Fruit fly (Drosophila melanogaster) whole organism, embryonic: ENCODE data around the gene Atx-1.

ENCODE experiments used
- Asciz ChIP-seq: fragments of 200-800 bp; sonication (Bioruptor generic); optimal IDR thresholded peaks from 2 replicates; lab custom pipeline; 2017; ENCODE audit warnings: missing biosample characterization, mild to moderate bottlenecking, missing genetic modification characterization, missing genetic modification reagents
- Atf3 ChIP-seq: fragments of 200-800 bp; sonication (Bioruptor generic); optimal IDR thresholded peaks from 3 replicates; lab custom pipeline; 2016; ENCODE audit warnings: missing biosample characterization, missing genetic modification characterization
- B-H2 ChIP-seq: fragments of 200-800 bp; sonication (Bioruptor generic); optimal IDR thresholded peaks from 2 replicates; lab custom pipeline; 2018; ENCODE audit warnings: missing biosample characterization, mild to moderate bottlenecking, missing genetic modification characterization
- CG10209 ChIP-seq: fragments of 200-800 bp; sonication (Bioruptor generic); optimal IDR thresholded peaks from 3 replicates; lab custom pipeline; 2017; ENCODE audit warnings: missing biosample characterization, mild to moderate bottlenecking, missing genetic modification characterization, missing genetic modification reagents
- CG10321 ChIP-seq: fragments of 200-800 bp; sonication (Bioruptor generic); IDR thresholded peaks from 2 replicates; pipeline ENCODE4 v1.3.6; 2022; ENCODE audit warnings: missing biosample characterization, missing genetic modification characterization
- CG11723 ChIP-seq: fragments of 200-800 bp; sonication (Bioruptor generic); optimal IDR thresholded peaks from 2 replicates; lab custom pipeline; 2017; ENCODE audit warnings: missing biosample characterization, mild to moderate bottlenecking, missing genetic modification characterization
- CG13775 ChIP-seq: fragments of 200-800 bp; sonication (Bioruptor generic); optimal IDR thresholded peaks from 3 replicates; lab custom pipeline; 2017; ENCODE audit warnings: missing biosample characterization, mild to moderate bottlenecking, missing genetic modification characterization
- CG16863 ChIP-seq: fragments of 200-800 bp; sonication (Bioruptor generic); optimal IDR thresholded peaks from 3 replicates; lab custom pipeline; 2016; ENCODE audit warnings: missing biosample characterization, missing genetic modification characterization
- CG17361 ChIP-seq: fragments of 200-800 bp; sonication (Bioruptor generic); IDR thresholded peaks from 3 replicates; pipeline ENCODE4 v1.3.6; 2022; ENCODE audit warnings: missing biosample characterization, missing genetic modification characterization
- CG2120 ChIP-seq: fragments of 200-800 bp; sonication (Bioruptor generic); optimal IDR thresholded peaks from 3 replicates; lab custom pipeline; 2016; ENCODE audit warnings: missing biosample characterization, missing genetic modification characterization
- CG3163 ChIP-seq: fragments of 200-800 bp; sonication (Bioruptor generic); optimal IDR thresholded peaks from 3 replicates; lab custom pipeline; 2016; ENCODE audit warnings: missing biosample characterization, missing genetic modification characterization
- CG33213 ChIP-seq: fragments of 200-800 bp; sonication (Bioruptor generic); optimal IDR thresholded peaks from 3 replicates; lab custom pipeline; 2016; ENCODE audit warnings: missing biosample characterization, missing genetic modification characterization
- CG5245 ChIP-seq: fragments of 200-800 bp; sonication (Bioruptor generic); optimal IDR thresholded peaks from 3 replicates; lab custom pipeline; 2016; ENCODE audit warnings: missing biosample characterization, missing genetic modification characterization
- CG6254 ChIP-seq: fragments of 200-800 bp; sonication (Bioruptor generic); optimal IDR thresholded peaks from 3 replicates; lab custom pipeline; 2017; ENCODE audit warnings: mild to moderate bottlenecking, missing biosample characterization, missing genetic modification reagents, missing genetic modification characterization
- CG6654 ChIP-seq: fragments of 200-800 bp; sonication (Bioruptor generic); optimal IDR thresholded peaks from 2 replicates; lab custom pipeline; 2017; ENCODE audit warnings: missing biosample characterization, mild to moderate bottlenecking, missing genetic modification characterization
- CG7357 ChIP-seq: fragments of 200-800 bp; sonication (Bioruptor generic); IDR thresholded peaks from 3 replicates; pipeline ENCODE4 v1.3.6; 2022; ENCODE audit warnings: missing biosample characterization, missing genetic modification characterization
- CG7928 ChIP-seq: fragments of 200-800 bp; sonication (Bioruptor generic); optimal IDR thresholded peaks from 2 replicates; lab custom pipeline; 2017; ENCODE audit warnings: missing biosample characterization, mild to moderate bottlenecking, missing genetic modification characterization
- D19B ChIP-seq: fragments of 200-800 bp; sonication (Bioruptor generic); optimal IDR thresholded peaks from 2 replicates; lab custom pipeline; 2017; ENCODE audit warnings: missing biosample characterization, mild to moderate bottlenecking, missing genetic modification characterization
- Hr78 ChIP-seq, 2 experiments: fragments of 200-800 bp in 1 of 2; fragments of >200 bp in 1 of 2; sonication (Bioruptor generic) in 1 of 2; optimal IDR thresholded peaks; 2 replicates each; lab custom pipeline; 2017 to 2019; ENCODE audit warnings: missing biosample characterization in 2 of 2, missing genetic modification characterization in 2 of 2, mild to moderate bottlenecking in 1 of 2, moderate library complexity in 1 of 2
- MESR4 ChIP-seq: fragments of 200-800 bp; sonication (Bioruptor generic); optimal IDR thresholded peaks from 2 replicates; lab custom pipeline; 2018; ENCODE audit warnings: missing biosample characterization, mild to moderate bottlenecking, missing genetic modification characterization, moderate library complexity
- NFAT ChIP-seq: fragments of 200-800 bp; sonication (Bioruptor generic); IDR thresholded peaks from 2 replicates; pipeline ENCODE4 v1.3.6; 2022; ENCODE audit warnings: missing biosample characterization, missing genetic modification characterization
- Rx ChIP-seq: fragments of 200-800 bp; sonication (Bioruptor generic); IDR thresholded peaks from 2 replicates; pipeline ENCODE4 v1.3.6; 2022; ENCODE audit warnings: missing biosample characterization, missing genetic modification characterization
- Scr ChIP-seq: fragments of 200-800 bp; sonication (Bioruptor generic); IDR thresholded peaks from 2 replicates; pipeline ENCODE4 v1.3.6; 2022; ENCODE audit warnings: missing biosample characterization, missing genetic modification characterization; ENCODE audit not compliant: partially characterized antibody
- Trl ChIP-seq, 3 experiments: fragments of >200 bp in 2 of 3; fragments of 200-800 bp in 1 of 3; sonication (Bioruptor generic) in 1 of 3; optimal IDR thresholded peaks; 2 replicates in 1 of 3; 3 replicates in 2 of 3; lab custom pipeline; 2016 to 2017; ENCODE audit warnings: missing biosample characterization in 1 of 3, missing genetic modification characterization in 1 of 3
- Vsx1 ChIP-seq: fragments of 200-800 bp; sonication (Bioruptor generic); optimal IDR thresholded peaks from 2 replicates; lab custom pipeline; 2017; ENCODE audit warnings: missing biosample characterization, mild to moderate bottlenecking, missing genetic modification characterization, missing genetic modification reagents
- al ChIP-seq: fragments of 200-800 bp; sonication (Bioruptor generic); IDR thresholded peaks from 2 replicates; pipeline ENCODE4 v1.3.6; 2022; ENCODE audit warnings: missing biosample characterization, missing genetic modification characterization
- bbx ChIP-seq: fragments of 200-800 bp; sonication (Bioruptor generic); IDR thresholded peaks from 2 replicates; pipeline ENCODE4 v1.3.6; 2022; ENCODE audit warnings: missing biosample characterization, missing genetic modification characterization; ENCODE audit not compliant: partially characterized antibody
- cas ChIP-seq: fragments of 200-800 bp; sonication (Bioruptor generic); IDR thresholded peaks from 2 replicates; pipeline ENCODE4 v1.3.6; 2022; ENCODE audit warnings: missing biosample characterization, missing genetic modification characterization
- chm ChIP-seq: fragments of 200-800 bp; sonication (Bioruptor generic); IDR thresholded peaks from 2 replicates; pipeline ENCODE4 v1.3.6; 2022; ENCODE audit warnings: missing biosample characterization, missing genetic modification characterization
- dati ChIP-seq: fragments of 200-800 bp; sonication (Bioruptor generic); IDR thresholded peaks from 2 replicates; pipeline ENCODE4 v1.3.6; 2022; ENCODE audit warnings: missing biosample characterization, missing genetic modification characterization
- dimm ChIP-seq: fragments of 200-800 bp; sonication (Bioruptor generic); IDR thresholded peaks from 2 replicates; pipeline ENCODE4 v1.3.6; 2022; ENCODE audit warnings: missing biosample characterization, missing genetic modification characterization
- disco-r ChIP-seq: fragments of 200-800 bp; sonication (Bioruptor generic); optimal IDR thresholded peaks from 2 replicates; lab custom pipeline; 2016; ENCODE audit warnings: missing biosample characterization, missing genetic modification characterization
- dm ChIP-seq: fragments of 200-800 bp; sonication (Bioruptor generic); optimal IDR thresholded peaks from 3 replicates; lab custom pipeline; 2016; ENCODE audit warnings: missing biosample characterization, missing genetic modification characterization
- dmrt99B ChIP-seq: fragments of 200-800 bp; sonication (Bioruptor generic); optimal IDR thresholded peaks from 2 replicates; lab custom pipeline; 2018; ENCODE audit warnings: missing biosample characterization, mild to moderate bottlenecking, missing genetic modification characterization, moderate library complexity
- esg ChIP-seq: fragments of 200-800 bp; sonication (Bioruptor generic); conservative IDR thresholded peaks from 2 replicates; pipeline ENCODE4 v1.3.6; 2022; ENCODE audit warnings: missing biosample characterization, missing genetic modification characterization
- exex ChIP-seq: fragments of 200-800 bp; sonication (Bioruptor generic); optimal IDR thresholded peaks from 4 replicates; lab custom pipeline; 2018; ENCODE audit warnings: missing biosample characterization, mild to moderate bottlenecking, missing genetic modification characterization, moderate library complexity
- gce ChIP-seq: fragments of 200-800 bp; sonication (Bioruptor generic); IDR thresholded peaks from 3 replicates; pipeline ENCODE4 v1.3.6; 2022; ENCODE audit warnings: missing biosample characterization, missing genetic modification characterization
- gfzf ChIP-seq: fragments of 200-800 bp; sonication (Bioruptor generic); optimal IDR thresholded peaks from 2 replicates; lab custom pipeline; 2016; ENCODE audit warnings: missing biosample characterization, mild to moderate bottlenecking, missing genetic modification characterization, moderate library complexity
- gro ChIP-seq: fragments of 200-800 bp; sonication (Bioruptor generic); optimal IDR thresholded peaks from 2 replicates; lab custom pipeline; 2016; ENCODE audit warnings: missing biosample characterization, missing genetic modification characterization
- nmo ChIP-seq: fragments of 200-800 bp; sonication (Bioruptor generic); optimal IDR thresholded peaks from 2 replicates; lab custom pipeline; 2018; ENCODE audit warnings: missing biosample characterization, mild to moderate bottlenecking, missing genetic modification characterization, moderate library complexity
- onecut ChIP-seq: fragments of 200-800 bp; sonication (Bioruptor generic); IDR thresholded peaks from 2 replicates; pipeline ENCODE4 v1.3.6; 2022; ENCODE audit warnings: missing biosample characterization, missing genetic modification characterization
- otp ChIP-seq: fragments of 200-800 bp; sonication (Bioruptor generic); IDR thresholded peaks from 3 replicates; pipeline ENCODE4, ENCODE4 v1.3.6; 2022; ENCODE audit warnings: missing biosample characterization, missing genetic modification characterization
- pan ChIP-seq, 4 experiments: fragments of >200 bp in 3 of 4; fragments of 200-800 bp in 1 of 4; sonication (Bioruptor generic) in 1 of 4; optimal IDR thresholded peaks in 3 of 4; IDR thresholded peaks in 1 of 4; 2 replicates each; pipeline versions ENCODE4 v1.3.6 to Lab custom; 2017 to 2022; ENCODE audit warnings: missing biosample characterization in 2 of 4, missing genetic modification characterization in 2 of 4, mixed read lengths in 1 of 4
- ranshi ChIP-seq: fragments of 200-800 bp; sonication (Bioruptor generic); IDR thresholded peaks from 2 replicates; pipeline ENCODE4 v1.3.6; 2022; ENCODE audit warnings: missing biosample characterization, missing genetic modification characterization
- so ChIP-seq: fragments of 200-800 bp; sonication (Bioruptor generic); IDR thresholded peaks from 3 replicates; pipeline ENCODE4 v1.3.6; 2022; ENCODE audit warnings: missing biosample characterization, missing genetic modification characterization
- sob ChIP-seq: fragments of 200-800 bp; sonication (Bioruptor generic); IDR thresholded peaks from 2 replicates; pipeline ENCODE4 v1.3.6; 2022; ENCODE audit warnings: missing biosample characterization, missing genetic modification characterization
- tin ChIP-seq: fragments of 200-800 bp; sonication (Bioruptor generic); optimal IDR thresholded peaks from 3 replicates; lab custom pipeline; 2016; ENCODE audit warnings: missing biosample characterization, missing genetic modification characterization
- vfl ChIP-seq: fragments of 200-800 bp; sonication (Bioruptor generic); optimal IDR thresholded peaks from 2 replicates; lab custom pipeline; 2016; ENCODE audit warnings: missing biosample characterization, missing genetic modification characterization
- wek ChIP-seq: fragments of 200-800 bp; sonication (Bioruptor generic); optimal IDR thresholded peaks from 3 replicates; lab custom pipeline; 2018; ENCODE audit warnings: missing biosample characterization, mild to moderate bottlenecking, missing genetic modification characterization, moderate library complexity

Gene Atx-1

dm6 chrX:6852574-6852973, 29.6 kb downstream of the Atx-1 start (continued):
- peak; percentile 88 for TF ChIP-seq ranshi (GFP tag; lab: Robert Waterston, UW)
- peak; percentile 98 for TF ChIP-seq CG7357 (GFP tag; lab: Robert Waterston, UW)
- peak; percentile 79 for TF ChIP-seq so (GFP tag; lab: Robert Waterston, UW)
- peak; percentile 71 for TF ChIP-seq CG6654 (GFP tag; lab: Kevin White, UChicago)
- TF ChIP-seq gfzf = peak; percentile 38
- peak; percentile 96 for TF ChIP-seq gro (GFP tag; lab: Kevin White, UChicago)
- no peak for TF ChIP-seq Trl (optimal IDR thresholded peaks at IDR 0.05; lab: Kevin White, UChicago)
- TF ChIP-seq Trl (GFP tag; optimal IDR thresholded peaks at IDR 0.05; lab: Kevin White, UChicago) = peak; percentile 94
- peak; percentile 82 for TF ChIP-seq CG11723 (GFP tag; lab: Kevin White, UChicago)
- peak; percentile 87 for TF ChIP-seq vfl (GFP tag; lab: Kevin White, UChicago)
- TF ChIP-seq CG7928 (GFP tag; lab: Kevin White, UChicago) = peak; percentile 78
- peak; percentile 83 for TF ChIP-seq otp (GFP tag; lab: Robert Waterston, UW)
- TF ChIP-seq dimm (GFP tag; lab: Robert Waterston, UW) = peak; percentile 66
- peak; percentile 86 for TF ChIP-seq Atf3
- peak; percentile 83 for TF ChIP-seq Rx (GFP tag; lab: Robert Waterston, UW)
- peak; percentile 93 for TF ChIP-seq CG33213
- peak; percentile 92 for TF ChIP-seq tin (GFP tag; lab: Kevin White, UChicago)
- peak; percentile 94 for TF ChIP-seq CG2120 (GFP tag; lab: Kevin White, UChicago)
- TF ChIP-seq Vsx1 (GFP tag; lab: Kevin White, UChicago) = peak; percentile 54
- no peak for TF ChIP-seq bbx (GFP tag; lab: Robert Waterston, UW)
- peak; percentile 72 for TF ChIP-seq wek
- TF ChIP-seq dati (GFP tag; lab: Robert Waterston, UW) = 0 out of 2 replicates have a peak, but pooled peaks have one; percentile 37
- TF ChIP-seq chm (GFP tag; lab: Robert Waterston, UW) = peak; percentile 55; the same call in 1 of the 2 replicates
- TF ChIP-seq esg (GFP tag; lab: Robert Waterston, UW) = peak; percentile 83
- TF ChIP-seq dm = peak; percentile 86
- TF ChIP-seq D19B (GFP tag; lab: Kevin White, UChicago) = peak; percentile 83
- peak; percentile 53; the same call in 1 of the 2 replicates for TF ChIP-seq CG10321 (GFP tag; lab: Robert Waterston, UW)
- peak; percentile 88 for TF ChIP-seq sob
- peak; percentile 94 for TF ChIP-seq B-H2 (GFP tag; lab: Kevin White, UChicago)
- TF ChIP-seq disco-r (GFP tag; lab: Kevin White, UChicago) = peak; percentile 73
- peak; percentile 97 for TF ChIP-seq CG17361 (GFP tag; lab: Robert Waterston, UW)
- TF ChIP-seq dmrt99B (tag; lab: Kevin White, UChicago) = peak; percentile 92
- TF ChIP-seq CG16863 (GFP tag; lab: Kevin White, UChicago) = peak; percentile 87
- peak; percentile 86 for TF ChIP-seq CG13775 (GFP tag; lab: Kevin White, UChicago)
- TF ChIP-seq onecut (GFP tag; lab: Robert Waterston, UW) = peak; percentile 83
- TF ChIP-seq al (GFP tag; lab: Robert Waterston, UW) = peak; percentile 58; the same call in 1 of the 2 replicates
- no peak for TF ChIP-seq pan (optimal IDR thresholded peaks at IDR 0.05; lab: Kevin White, UChicago)
- TF ChIP-seq pan (GFP tag; optimal IDR thresholded peaks at IDR 0.05 in 1 of 2, IDR thresholded peaks at IDR 0.05 in 1 of 2) = peak in 1 of 2 experiments; percentile 91
- peak; percentile 89 for TF ChIP-seq CG5245 (GFP tag; lab: Kevin White, UChicago)
- TF ChIP-seq NFAT (GFP tag; lab: Robert Waterston, UW) = peak; percentile 77
- TF ChIP-seq CG10209 (GFP tag; lab: Kevin White, UChicago) = peak; percentile 92
- peak; percentile 78 for TF ChIP-seq CG3163 (GFP tag; lab: Kevin White, UChicago)
- TF ChIP-seq Scr = peak; percentile 54
- TF ChIP-seq MESR4 (GFP tag; lab: Kevin White, UChicago) = peak; percentile 30
- peak; percentile 95 for TF ChIP-seq nmo
- TF ChIP-seq exex (tag; lab: Kevin White, UChicago) = peak; percentile 71
- TF ChIP-seq gce (GFP tag; lab: Robert Waterston, UW) = 0 out of 3 replicates have a peak, but pooled peaks have one; percentile 44
- peak; percentile 81 for TF ChIP-seq Asciz (GFP tag; lab: Kevin White, UChicago)
- peak; percentile 36 for TF ChIP-seq cas (GFP tag; lab: Robert Waterston, UW)
- TF ChIP-seq CG6254 = peak; percentile 59
- TF ChIP-seq Hr78 (GFP tag; optimal IDR thresholded peaks at IDR 0.05; lab: Kevin White, UChicago) = peak in 1 of 2 experiments; percentile 17
